Worm (Caenorhabditis elegans): ENCODE results near the gene F46F5.5.

The F46F5.5 gene

ce11 chrII:762942-763341 lies 49.9 kb downstream of the F46F5.5 start:
- no peak for TF ChIP-seq nhr-28 (tag; optimal IDR thresholded peaks at IDR 0.05)
- TF ChIP-seq nhr-237 (tag; optimal IDR thresholded peaks at IDR 0.05): no peak
- TF ChIP-seq unc-62 (GFP tag; optimal IDR thresholded peaks at IDR 0.05): no peak
- TF ChIP-seq unc-39 (tag; optimal IDR thresholded peaks at IDR 0.05): no peak
- TF ChIP-seq ztf-11 (tag; optimal IDR thresholded peaks at IDR 0.05): no peak
- TF ChIP-seq ces-1 (GFP tag; optimal IDR thresholded peaks at IDR 0.05): no peak
- no peak for TF ChIP-seq mls-2 (tag; optimal IDR thresholded peaks at IDR 0.05)

Measured in whole organism, mixed stage, embryonic.